Fruit fly (Drosophila melanogaster): ENCODE data around the gene CG8004.

DNA sequence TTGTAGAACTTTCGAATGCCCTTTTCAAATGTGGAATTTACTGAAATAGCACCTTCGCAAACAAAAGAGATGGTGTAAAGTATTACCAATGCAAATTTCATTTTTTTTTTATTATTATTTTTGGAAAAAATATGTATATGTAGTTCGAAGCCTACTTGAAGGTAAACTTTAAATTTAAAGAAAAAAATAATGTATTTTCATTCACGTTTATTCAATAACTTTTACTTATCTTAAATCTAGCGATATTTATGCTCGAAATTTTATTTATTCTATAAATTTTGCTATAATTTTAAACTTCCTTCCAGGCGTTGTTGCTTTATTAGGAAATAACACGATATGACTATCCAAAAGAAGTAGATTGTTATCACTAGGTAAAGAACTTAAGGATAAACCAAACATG is 24.4 kb upstream of the CG8004 start, which contains the start of gene CG33710:
- TF ChIP-seq row (GFP tag; IDR thresholded peaks at IDR 0.05) (no peak), gsb-n (tag; optimal IDR thresholded peaks at IDR 0.05) (no peak), CG17612 (GFP tag; IDR thresholded peaks at IDR 0.05) (no peak)
